Fruit fly (Drosophila melanogaster): Measurements from ENCODE around the gene CG14739.

Gene CG14739

DNA sequence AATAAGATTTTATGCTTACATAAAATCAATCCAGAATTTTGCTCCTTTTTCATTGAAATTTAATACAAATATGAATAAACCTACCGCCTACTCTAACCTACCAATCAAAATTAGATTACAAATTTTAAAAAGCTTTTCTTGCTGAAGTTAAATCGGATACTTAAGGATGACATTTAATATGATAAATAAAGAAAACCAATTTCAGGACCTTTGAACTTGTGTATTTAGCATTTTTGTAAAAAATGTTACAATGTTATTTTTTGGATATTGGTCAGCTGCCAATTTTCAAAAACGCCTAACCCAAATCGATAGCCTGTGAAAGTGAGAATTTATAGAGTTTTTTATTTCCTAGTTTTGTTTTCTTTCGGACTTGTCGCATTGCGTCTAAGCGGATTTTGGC is at the start of gene CG14739:
Gene CG14739 (minus strand): TSS at position 101 of the 400 bp plus-strand sequence.
- TF ChIP-seq Blimp-1 (GFP tag; optimal IDR thresholded peaks at IDR 0.05) (no peak), Sox102F (GFP tag; optimal IDR thresholded peaks at IDR 0.05) (no peak), Eip93F (GFP tag; optimal IDR thresholded peaks at IDR 0.05) (no peak), Eip78C (GFP tag) (no peak), Sox14 (GFP tag; optimal IDR thresholded peaks at IDR 0.05) (no peak)

DNA sequence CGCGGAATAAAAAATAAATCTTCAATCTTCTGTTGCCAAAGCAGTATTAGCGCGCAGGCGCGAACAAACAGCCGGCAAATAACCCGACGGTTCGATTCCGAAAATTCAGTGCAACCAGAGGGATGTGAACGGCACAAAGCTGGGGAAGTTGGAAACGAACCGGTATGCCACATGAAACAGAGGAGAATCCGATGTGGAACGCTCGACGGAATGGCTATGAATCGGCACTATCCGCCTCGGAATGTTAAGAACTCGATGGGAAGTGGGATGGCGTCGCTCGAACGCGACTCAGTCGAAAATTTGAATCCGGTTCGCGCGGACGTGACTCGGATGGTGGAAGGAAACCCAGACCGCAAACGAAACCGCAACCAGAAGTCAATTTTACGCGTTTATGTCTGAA is 45.6 kb upstream of the CG14739 start, which contains the start of gene dpr17:
Gene dpr17 (plus strand): TSS at position 289 of the 400 bp plus-strand sequence.
- TF ChIP-seq CG16779 (tag; optimal IDR thresholded peaks at IDR 0.05) (no peak), Ets21C (GFP tag; optimal IDR thresholded peaks at IDR 0.05) (no peak), dsx (GFP tag; optimal IDR thresholded peaks at IDR 0.05; ENCODE audit: poor library complexity, severe bottlenecking) (no peak), pdm3 (GFP tag; optimal IDR thresholded peaks at IDR 0.05) (no peak), CG11902 (GFP tag; optimal IDR thresholded peaks at IDR 0.05) (no peak), Lpt (GFP tag; optimal IDR thresholded peaks at IDR 0.05) (no peak), Hr38 (GFP tag; optimal IDR thresholded peaks at IDR 0.05) (no peak), Sox15 (GFP tag; optimal IDR thresholded peaks at IDR 0.05) (no peak), svp (GFP tag) (no peak), CG6854 (GFP tag; optimal IDR thresholded peaks at IDR 0.05) (no peak), fd59A (GFP tag; optimal IDR thresholded peaks at IDR 0.05) (no peak), CG4318 (GFP tag; optimal IDR thresholded peaks at IDR 0.05) (no peak)

DNA sequence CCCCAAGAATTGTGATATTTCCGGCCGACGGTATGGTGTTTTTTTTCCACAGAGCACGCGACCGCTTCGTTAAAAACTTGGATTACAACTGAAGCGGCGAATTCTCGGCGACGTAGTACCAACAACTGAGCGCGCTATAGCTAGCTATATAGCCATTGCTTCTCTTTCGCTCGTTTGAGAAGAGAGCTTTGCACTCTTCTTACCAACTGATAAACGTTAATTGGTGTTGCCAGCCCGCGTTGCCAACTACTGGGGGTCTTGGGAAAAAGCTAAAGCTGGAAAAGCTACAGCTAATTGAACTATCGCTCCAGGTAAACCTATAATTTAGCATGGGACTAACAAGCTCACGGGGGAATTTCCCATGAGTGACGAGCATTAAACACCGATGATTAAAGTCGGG is 41.5 kb upstream of the CG14739 start, which contains the start of gene ATP8B:
Gene ATP8B (minus strand): TSS at position 64 of the 400 bp plus-strand sequence.
- no peak for TF ChIP-seq achi (GFP tag; optimal IDR thresholded peaks at IDR 0.05)
- TF ChIP-seq Smox (GFP tag; optimal IDR thresholded peaks at IDR 0.05) = no peak

DNA sequence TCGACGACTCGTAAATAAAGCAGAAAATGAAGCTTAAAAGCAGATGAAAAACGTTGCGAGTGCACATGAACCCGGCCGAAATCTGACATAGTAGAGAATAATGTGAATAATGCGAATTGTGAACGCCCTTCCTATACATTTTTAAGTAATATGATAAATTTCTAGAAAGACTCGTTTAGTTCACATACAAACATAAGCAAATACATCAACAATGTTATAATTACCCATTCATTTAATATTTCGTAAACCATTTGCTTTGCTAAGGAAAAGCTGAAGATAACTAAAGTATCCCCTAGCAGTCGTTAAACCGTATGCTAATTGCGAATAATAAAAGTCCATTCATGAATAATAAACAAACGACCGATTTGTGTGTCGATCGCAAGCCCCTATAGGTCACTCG is 34.5 kb upstream of the CG14739 start:
- TF ChIP-seq ss (GFP tag; optimal IDR thresholded peaks at IDR 0.05) = no peak
- peak; percentile 30 for TF ChIP-seq Hr39 (GFP tag; optimal IDR thresholded peaks at IDR 0.05)
- TF ChIP-seq Sox102F (GFP tag; optimal IDR thresholded peaks at IDR 0.05) = peak; percentile 22
- no peak for TF ChIP-seq eg (GFP tag; IDR thresholded peaks at IDR 0.05)
- peak; percentile 33 for TF ChIP-seq pdm3 (GFP tag; optimal IDR thresholded peaks at IDR 0.05)
- TF ChIP-seq svp (GFP tag) = peak; percentile 78
- peak; percentile 33 for TF ChIP-seq esn (GFP tag; optimal IDR thresholded peaks at IDR 0.05)
- no peak for TF ChIP-seq CG11902 (GFP tag; optimal IDR thresholded peaks at IDR 0.05)
- TF ChIP-seq CG34406 (GFP tag; optimal IDR thresholded peaks at IDR 0.05) = peak; percentile 9
- peak; percentile 15 for TF ChIP-seq lz (GFP tag; optimal IDR thresholded peaks at IDR 0.05)
- peak; percentile 19 for TF ChIP-seq fkh (GFP tag; optimal IDR thresholded peaks at IDR 0.05)
- no peak for TF ChIP-seq CG6163 (GFP tag; IDR thresholded peaks at IDR 0.05)
- TF ChIP-seq Eip78C (GFP tag) = peak; percentile 55
- TF ChIP-seq CG31627 (GFP tag; optimal IDR thresholded peaks at IDR 0.05) = peak; percentile 28
- peak; percentile 27 for TF ChIP-seq Smox (GFP tag; optimal IDR thresholded peaks at IDR 0.05)
- TF ChIP-seq achi (GFP tag; optimal IDR thresholded peaks at IDR 0.05) = no peak
- peak; percentile 15 for TF ChIP-seq acj6 (GFP tag; optimal IDR thresholded peaks at IDR 0.05)
- peak; percentile 31 for TF ChIP-seq Met (GFP tag; optimal IDR thresholded peaks at IDR 0.05)
- peak; percentile 5 for TF ChIP-seq cyc (GFP tag; optimal IDR thresholded peaks at IDR 0.05)
- no peak for TF ChIP-seq Hr4 (GFP tag; optimal IDR thresholded peaks at IDR 0.05)
- TF ChIP-seq CG6792 (GFP tag; optimal IDR thresholded peaks at IDR 0.05) = peak; percentile 11
- peak; percentile 4 for TF ChIP-seq net (GFP tag; optimal IDR thresholded peaks at IDR 0.05)
- peak; percentile 4 for TF ChIP-seq topi (GFP tag; optimal IDR thresholded peaks at IDR 0.05)
- peak; percentile 17 for TF ChIP-seq CG8632 (GFP tag; optimal IDR thresholded peaks at IDR 0.05)
